Worm (Caenorhabditis elegans): ENCODE results near the gene alh-8.
A peak's percentile ranks its signal among the peaks of the same experiment; 100 is the strongest.

Gene alh-8

DNA sequence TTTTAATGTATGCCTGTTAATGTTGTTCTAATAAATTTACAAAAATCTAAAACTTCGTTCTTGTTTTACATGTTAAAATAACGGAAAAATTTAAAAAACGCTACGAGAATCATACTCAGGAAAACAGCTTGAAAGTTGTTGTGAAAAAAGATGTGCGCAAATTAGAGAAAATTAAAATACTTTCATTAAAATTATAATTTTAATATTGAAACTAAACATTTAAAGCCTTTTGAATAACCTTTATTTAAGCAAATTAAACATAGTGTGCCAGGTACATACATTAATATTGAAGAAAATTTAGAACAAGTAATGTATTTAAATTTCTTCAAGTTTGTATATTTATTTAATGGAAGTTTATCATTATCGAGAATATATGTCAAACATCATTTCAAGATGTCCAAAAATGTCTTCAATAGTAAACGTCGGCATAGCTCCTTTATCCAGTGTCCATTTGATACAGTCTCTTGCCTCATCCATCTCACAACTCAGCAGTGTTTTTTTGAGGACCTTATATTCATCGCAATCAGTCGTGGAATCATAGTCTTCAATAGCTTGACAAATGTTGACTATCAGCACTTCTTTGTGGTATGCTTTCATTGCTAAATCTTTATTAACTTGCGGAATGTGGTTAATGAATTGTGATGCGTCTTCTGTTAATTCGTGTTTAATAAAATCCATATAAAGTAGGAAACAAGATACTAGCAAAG, 33.1 kb downstream of the alh-8 start (continued):
- TF ChIP-seq ces-1 (GFP tag; optimal IDR thresholded peaks at IDR 0.05) (no peak), mab-9 (GFP tag; IDR thresholded peaks at IDR 0.05) (peak; percentile 68), snu-23 (GFP tag; optimal IDR thresholded peaks at IDR 0.05) (peak; percentile 55), alr-1 (tag; optimal IDR thresholded peaks at IDR 0.05; ENCODE audit: borderline replicate concordance) (no peak), nhr-12 (tag; optimal IDR thresholded peaks at IDR 0.05) (no peak), unc-62 (GFP tag; optimal IDR thresholded peaks at IDR 0.05) (no peak), aly-2 (tag; optimal IDR thresholded peaks at IDR 0.05) (peak; percentile 98), hpl-2 (GFP tag; optimal IDR thresholded peaks at IDR 0.05) (no peak), rnt-1 (tag; optimal IDR thresholded peaks at IDR 0.05) (no peak), nhr-77 (tag; optimal IDR thresholded peaks at IDR 0.05) (no peak), lir-3 (tag; optimal IDR thresholded peaks at IDR 0.05; ENCODE audit: poor library complexity) (no peak), ceh-8 (GFP tag; optimal IDR thresholded peaks at IDR 0.05) (peak; percentile 23), fkh-10 (GFP tag; optimal IDR thresholded peaks at IDR 0.05) (no peak), dpl-1 (GFP tag; optimal IDR thresholded peaks at IDR 0.05) (peak in 2 of 3 experiments; percentile 29 to 46), ceh-82 (tag; optimal IDR thresholded peaks at IDR 0.05) (no peak), lin-35 (GFP tag; optimal IDR thresholded peaks at IDR 0.05) (peak; percentile 2 to 53), nhr-71 (tag; optimal IDR thresholded peaks at IDR 0.05) (peak; percentile 66), unc-130 (tag; optimal IDR thresholded peaks at IDR 0.05) (no peak), egl-27 (tag; optimal IDR thresholded peaks at IDR 0.05) (no peak), nhr-20 (tag; optimal IDR thresholded peaks at IDR 0.05) (peak; percentile 57), egl-13 (tag; optimal IDR thresholded peaks at IDR 0.05) (peak; percentile 41), ets-5 (GFP tag; IDR thresholded peaks at IDR 0.05) (no peak), ztf-11 (tag; optimal IDR thresholded peaks at IDR 0.05) (no peak), vab-15 (tag; optimal IDR thresholded peaks at IDR 0.05) (no peak), nhr-76 (tag; optimal IDR thresholded peaks at IDR 0.05) (no peak), grh-1 (GFP tag; IDR thresholded peaks at IDR 0.05) (no peak), ama-1 (optimal IDR thresholded peaks at IDR 0.05) (peak; percentile 98), lsy-2 (tag; optimal IDR thresholded peaks at IDR 0.05) (peak in 1 of 2 experiments; percentile 89), nhr-84 (tag; optimal IDR thresholded peaks at IDR 0.05) (no peak), zag-1 (tag; optimal IDR thresholded peaks at IDR 0.05) (no peak), ceh-90 (tag; optimal IDR thresholded peaks at IDR 0.05) (no peak), unc-86 (tag; optimal IDR thresholded peaks at IDR 0.05) (peak; percentile 21), mdl-1 (tag; optimal IDR thresholded peaks at IDR 0.05) (no peak), hlh-17 (GFP tag; optimal IDR thresholded peaks at IDR 0.05; ENCODE audit: borderline replicate concordance) (no peak), unc-98 (GFP tag; IDR thresholded peaks at IDR 0.05) (no peak), zip-4 (GFP tag; optimal IDR thresholded peaks at IDR 0.05) (no peak), efl-1 (optimal IDR thresholded peaks at IDR 0.05) (no peak), efl-1 (GFP tag; optimal IDR thresholded peaks at IDR 0.05 in 1 of 2) (peak in 1 of 2 experiments; percentile 42), lin-13 (GFP tag; optimal IDR thresholded peaks at IDR 0.05) (peak; percentile 44), F16B12.6 (tag; optimal IDR thresholded peaks at IDR 0.05) (peak; percentile 10), lin-39 (tag; optimal IDR thresholded peaks at IDR 0.05) (no peak), skn-1 (tag; optimal IDR thresholded peaks at IDR 0.05) (peak; percentile 96), unc-30 (tag; optimal IDR thresholded peaks at IDR 0.05) (no peak), mep-1 (tag; optimal IDR thresholded peaks at IDR 0.05) (peak; percentile 95), lin-15B (tag; optimal IDR thresholded peaks at IDR 0.05) (no peak), xbp-1 (tag; optimal IDR thresholded peaks at IDR 0.05) (no peak)
